Worm (Caenorhabditis elegans) whole organism, L2 larva: Measurements from ENCODE around the gene F21A3.4.

ENCODE experiments used
- crh-2 ChIP-seq: sonication (generic microtip); optimal IDR thresholded peaks from 2 replicates; lab custom pipeline; 2017; ENCODE audit warnings: missing biosample characterization, missing genetic modification characterization
- elt-3 ChIP-seq: sonication (generic microtip); optimal IDR thresholded peaks from 2 replicates; lab custom pipeline; 2017; ENCODE audit warnings: missing biosample characterization, missing genetic modification characterization
- lin-11 ChIP-seq: fragments of 150-350 bp; sonication (generic microtip); optimal IDR thresholded peaks from 2 replicates; lab custom pipeline; 2014; ENCODE audit warnings: missing biosample characterization, missing genetic modification characterization, inconsistent platforms, mixed read lengths
- lsy-2 ChIP-seq, 2 experiments: fragments of 150-350 bp in 1 of 2; sonication (generic microtip) in 1 of 2; optimal IDR thresholded peaks; 2 replicates each; lab custom pipeline; 2014 to 2017; ENCODE audit warnings: missing biosample characterization in 2 of 2, missing genetic modification characterization in 2 of 2
- nhr-129 ChIP-seq: fragments of 150-350 bp; optimal IDR thresholded peaks from 2 replicates; lab custom pipeline; 2014; ENCODE audit warnings: missing biosample characterization, missing genetic modification characterization
- nhr-77 ChIP-seq: fragments of 150-350 bp; optimal IDR thresholded peaks from 2 replicates; lab custom pipeline; 2014; ENCODE audit warnings: missing biosample characterization, missing genetic modification characterization
- snpc-4 ChIP-seq: fragments of 150-350 bp; optimal IDR thresholded peaks from 2 replicates; lab custom pipeline; 2014; ENCODE audit warnings: missing biosample characterization, missing genetic modification characterization
- ztf-11 ChIP-seq: sonication (generic microtip); optimal IDR thresholded peaks from 2 replicates; lab custom pipeline; 2017; ENCODE audit warnings: missing biosample characterization, missing genetic modification characterization

DNA sequence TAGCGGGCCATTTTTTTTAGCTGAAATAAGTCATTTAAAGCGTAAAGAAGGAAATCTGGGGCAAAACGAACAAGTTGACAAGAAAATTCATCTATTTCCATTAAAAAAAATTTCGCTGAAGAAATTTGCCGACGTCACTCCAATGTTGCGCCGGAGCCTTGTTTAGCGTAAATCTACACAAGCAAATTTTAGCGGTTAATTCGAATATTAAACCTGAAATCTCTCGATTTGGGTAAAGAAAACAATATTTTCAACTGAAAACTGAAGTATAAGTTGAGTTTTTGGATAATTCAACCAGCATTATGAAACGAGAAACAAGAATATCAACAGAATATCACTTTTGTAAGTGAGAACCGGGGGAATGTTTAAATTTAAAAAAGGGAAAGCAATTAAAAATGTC is 42.0 kb downstream of the F21A3.4 start, which contains the start of gene F28F8.9:
- peak; percentile 32 for TF ChIP-seq crh-2 (tag; lab: Kevin White, UChicago)
- TF ChIP-seq nhr-129: peak; percentile 66
- peak in 1 of 2 experiments; percentile 74 for TF ChIP-seq lsy-2 (tag; optimal IDR thresholded peaks at IDR 0.05; lab: Kevin White, UChicago)
- no peak for TF ChIP-seq ztf-11 (tag; lab: Kevin White, UChicago)
- TF ChIP-seq snpc-4 (tag; lab: Kevin White, UChicago): peak; percentile 36
- no peak for TF ChIP-seq elt-3 (tag; lab: Kevin White, UChicago)
- no peak for TF ChIP-seq nhr-77 (tag; lab: Kevin White, UChicago)
- TF ChIP-seq lin-11 (tag; lab: Kevin White, UChicago): no peak
